Fruit fly (Drosophila melanogaster): Measurements from ENCODE around the gene CG5122.

The CG5122 gene

DNA sequence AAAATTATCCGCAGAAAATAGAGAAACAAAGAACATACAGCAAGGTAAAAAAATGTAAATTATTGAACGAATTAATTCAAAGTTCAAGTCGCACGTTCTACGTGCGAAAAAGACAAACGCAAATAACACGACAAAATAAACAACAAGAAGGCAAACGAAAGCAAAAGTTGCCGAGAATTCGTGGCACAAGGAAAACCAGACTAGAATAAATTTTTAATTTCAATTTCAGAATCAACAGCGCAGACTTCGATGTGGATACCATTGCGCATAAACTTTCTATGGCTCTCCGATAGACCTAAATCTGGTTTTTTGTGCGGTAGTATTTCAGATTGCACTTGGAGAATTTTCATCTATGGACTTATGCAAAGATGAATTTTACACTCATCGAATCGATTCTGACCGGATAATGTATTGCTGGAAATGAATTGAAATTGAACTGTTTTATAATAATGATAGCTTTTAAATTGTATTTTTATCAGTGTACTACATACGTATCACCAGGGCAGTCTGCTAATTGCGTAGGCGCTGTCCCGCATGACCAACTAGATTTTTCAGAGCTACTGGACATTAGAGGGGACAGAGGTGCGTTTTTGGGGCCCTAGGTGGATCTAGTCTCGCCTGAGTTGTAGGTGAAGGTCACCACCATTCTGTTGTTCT lies 46.8 kb upstream of the CG5122 start (continued):
- TF ChIP-seq nom (GFP tag; optimal IDR thresholded peaks at IDR 0.05) (no peak), Ravus (GFP tag; IDR thresholded peaks at IDR 0.05) (peak; percentile 74), CG11695 (GFP tag; IDR thresholded peaks at IDR 0.05) (peak; percentile 93), slbo (GFP tag; IDR thresholded peaks at IDR 0.05) (peak; percentile 97), E2f1 (GFP tag; IDR thresholded peaks at IDR 0.05) (peak; percentile 86), grau (tag; optimal IDR thresholded peaks at IDR 0.05) (peak; percentile 89), CG12391 (tag; optimal IDR thresholded peaks at IDR 0.05) (no peak), CG9727 (GFP tag; optimal IDR thresholded peaks at IDR 0.05) (peak; percentile 83), NC2α (GFP tag; optimal IDR thresholded peaks at IDR 0.05) (peak; percentile 3), CG1792 (GFP tag; optimal IDR thresholded peaks at IDR 0.05) (peak; percentile 85), CG4404 (GFP tag; IDR thresholded peaks at IDR 0.05) (peak; percentile 61), D19B (GFP tag; optimal IDR thresholded peaks at IDR 0.05) (peak; percentile 84), esg (GFP tag; conservative IDR thresholded peaks at IDR 0.05) (peak; percentile 82), jumu (GFP tag; optimal IDR thresholded peaks at IDR 0.05) (peak; percentile 82), CkIIα-i1 (GFP tag; IDR thresholded peaks at IDR 0.05) (peak; percentile 48; the same call in 1 of the 2 replicates), CG13894 (tag; optimal IDR thresholded peaks at IDR 0.05) (peak; percentile 64), CG7372 (GFP tag; IDR thresholded peaks at IDR 0.05) (peak; percentile 91), Hand (GFP tag; optimal IDR thresholded peaks at IDR 0.05) (peak; percentile 83), CG18599 (GFP tag; optimal IDR thresholded peaks at IDR 0.05) (peak; percentile 92), CG8281 (tag; optimal IDR thresholded peaks at IDR 0.05) (peak; percentile 43), HLH4C (GFP tag; IDR thresholded peaks at IDR 0.05; ENCODE audit: partially characterized antibody) (no peak), chm (GFP tag; IDR thresholded peaks at IDR 0.05) (no peak; the same call in 1 of the 2 replicates), Fer1 (GFP tag; optimal IDR thresholded peaks at IDR 0.05) (peak; percentile 86), pan (optimal IDR thresholded peaks at IDR 0.05) (no peak), pan (GFP tag; optimal IDR thresholded peaks at IDR 0.05 in 1 of 2, IDR thresholded peaks at IDR 0.05 in 1 of 2) (peak in 1 of 2 experiments; percentile 92), Nf-YB (GFP tag; optimal IDR thresholded peaks at IDR 0.05) (peak; percentile 49), Myb (GFP tag; optimal IDR thresholded peaks at IDR 0.05) (peak; percentile 72), CG42726 (GFP tag; IDR thresholded peaks at IDR 0.05; ENCODE audit: partially characterized antibody) (no peak), CG2116 (GFP tag; optimal IDR thresholded peaks at IDR 0.05) (peak; percentile 33), bab2 (GFP tag; optimal IDR thresholded peaks at IDR 0.05) (peak; percentile 91), da (GFP tag; optimal IDR thresholded peaks at IDR 0.05) (peak; percentile 48), croc (GFP tag; conservative IDR thresholded peaks at IDR 0.05) (peak; percentile 46; the same call in 2 of the 3 replicates), chn (GFP tag; optimal IDR thresholded peaks at IDR 0.05) (peak; percentile 82), Neu2 (GFP tag; optimal IDR thresholded peaks at IDR 0.05; ENCODE audit: borderline replicate concordance) (no peak), btn (GFP tag; optimal IDR thresholded peaks at IDR 0.05) (peak; percentile 45), Sry-β (GFP tag; optimal IDR thresholded peaks at IDR 0.05) (no peak), pnt (GFP tag; optimal IDR thresholded peaks at IDR 0.05) (peak; percentile 82), CG9876 (GFP tag; optimal IDR thresholded peaks at IDR 0.05) (peak; percentile 68), ATbp (GFP tag; optimal IDR thresholded peaks at IDR 0.05) (peak; percentile 50), CG6254 (GFP tag; optimal IDR thresholded peaks at IDR 0.05) (peak; percentile 40), TFAM (GFP tag; optimal IDR thresholded peaks at IDR 0.05) (no peak), h (optimal IDR thresholded peaks at IDR 0.05) (no peak), Dek (tag; optimal IDR thresholded peaks at IDR 0.05) (no peak), lov (optimal IDR thresholded peaks at IDR 0.05) (no peak), lov (GFP tag; IDR thresholded peaks at IDR 0.05) (no peak; the same call in 2 of the 3 replicates), CG11696 (GFP tag; IDR thresholded peaks at IDR 0.05) (peak; percentile 56), Med (GFP tag) (peak; percentile 99), D19A (tag; optimal IDR thresholded peaks at IDR 0.05) (peak; percentile 50), Asciz (GFP tag; optimal IDR thresholded peaks at IDR 0.05) (peak; percentile 38), Mad (GFP tag; optimal IDR thresholded peaks at IDR 0.05) (peak; percentile 62)
